Fruit fly (Drosophila melanogaster) whole organism, adult: ENCODE data around the gene zf30C.
A peak's percentile ranks its signal among the peaks of the same experiment; 100 is the strongest.

ENCODE experiments used
- CG1620 ChIP-seq: fragments of 200-800 bp; sonication (Bioruptor generic); optimal IDR thresholded peaks from 2 replicates; lab custom pipeline; 2016; ENCODE audit warnings: missing biosample characterization, missing genetic modification characterization
- Clk ChIP-seq: fragments of 200-800 bp; sonication (Bioruptor generic); optimal IDR thresholded peaks from 2 replicates; lab custom pipeline; 2017; ENCODE audit warnings: missing biosample characterization, missing genetic modification characterization
- Crg-1 ChIP-seq: fragments of 200-800 bp; sonication (Bioruptor generic); optimal IDR thresholded peaks from 2 replicates; lab custom pipeline; 2016; ENCODE audit warnings: missing biosample characterization, missing genetic modification characterization
- cnc ChIP-seq, 2 experiments: fragments of >200 bp; optimal IDR thresholded peaks; 2 replicates each; lab custom pipeline; 2017
- kay ChIP-seq: fragments of 200-800 bp; sonication (Bioruptor generic); peaks from one replicate; lab custom pipeline; 2016; ENCODE audit warnings: missing biosample characterization, missing genetic modification characterization, borderline replicate concordance
- tj ChIP-seq: fragments of 200-800 bp; sonication (Bioruptor generic); optimal IDR thresholded peaks from 3 replicates; lab custom pipeline; 2017; ENCODE audit warnings: missing biosample characterization, mild to moderate bottlenecking, missing genetic modification characterization, moderate library complexity

- no peak for TF ChIP-seq kay (GFP tag; lab: Kevin White, UChicago)
- peak; percentile 85 to 94 for TF ChIP-seq cnc (optimal IDR thresholded peaks at IDR 0.05; lab: Kevin White, UChicago)
- TF ChIP-seq CG1620 (GFP tag; lab: Kevin White, UChicago): no peak
- TF ChIP-seq Crg-1: no peak
- no peak for TF ChIP-seq Clk (GFP tag; lab: Kevin White, UChicago)
- TF ChIP-seq tj (GFP tag; lab: Kevin White, UChicago): peak; percentile 62
Observed at dm6 chr2L:9790535-9790992, 32.4 kb downstream of the zf30C start, which contains the start of gene CG4036.
